Fruit fly (Drosophila melanogaster) whole organism, wandering third instar larva: ENCODE results near the gene Pino.

Source experiments
- CrebA ChIP-seq: fragments of 200-800 bp; sonication (Bioruptor generic); optimal IDR thresholded peaks from 2 replicates; lab custom pipeline; 2016; ENCODE audit warnings: missing biosample characterization, mild to moderate bottlenecking, missing genetic modification characterization, borderline replicate concordance
- Dfd ChIP-seq: fragments of >200 bp; optimal IDR thresholded peaks from 2 replicates; lab custom pipeline; 2017; ENCODE audit warnings: missing biosample characterization, missing genetic modification characterization
- HLH106 ChIP-seq: fragments of 200-800 bp; optimal IDR thresholded peaks from 3 replicates; lab custom pipeline; 2019; ENCODE audit warnings: missing biosample characterization, mild to moderate bottlenecking, missing genetic modification characterization, moderate library complexity
- Myc ChIP-seq: fragments of >200 bp; optimal IDR thresholded peaks from 2 replicates; lab custom pipeline; 2017
- OdsH ChIP-seq: fragments of 200-800 bp; sonication (Bioruptor generic); optimal IDR thresholded peaks from 2 replicates; lab custom pipeline; 2016; ENCODE audit warnings: missing biosample characterization, mild to moderate bottlenecking, missing genetic modification characterization
- Rel ChIP-seq, 2 experiments: fragments of 200-800 bp; sonication (Bioruptor generic) in 1 of 2; optimal IDR thresholded peaks; 2 replicates in 1 of 2; 3 replicates in 1 of 2; lab custom pipeline; 2016 to 2019; ENCODE audit warnings: mild to moderate bottlenecking in 2 of 2, missing biosample characterization in 2 of 2, missing genetic modification characterization in 2 of 2, moderate library complexity in 1 of 2
- Sp1 ChIP-seq: fragments of 200-800 bp; sonication (Bioruptor generic); optimal IDR thresholded peaks from 3 replicates; lab custom pipeline; 2019; ENCODE audit warnings: missing biosample characterization, mild to moderate bottlenecking, missing genetic modification characterization, moderate library complexity
- Vsx2 ChIP-seq: fragments of 200-300, 225-300 bp; sonication (Bioruptor generic); optimal IDR thresholded peaks from 2 replicates; lab custom pipeline; 2018; ENCODE audit warnings: missing biosample characterization, missing genetic modification characterization; ENCODE audit not compliant: partially characterized antibody
- br ChIP-seq: fragments of 200-800 bp; sonication (Bioruptor generic); optimal IDR thresholded peaks from 2 replicates; lab custom pipeline; 2016; ENCODE audit warnings: missing biosample characterization, missing genetic modification characterization
- dmrt93B ChIP-seq: fragments of 200-800 bp; sonication (Bioruptor generic); optimal IDR thresholded peaks from 2 replicates; lab custom pipeline; 2018; ENCODE audit warnings: missing biosample characterization, mild to moderate bottlenecking, missing genetic modification characterization
- dsf ChIP-seq: sonication (Bioruptor generic); optimal IDR thresholded peaks from 2 replicates; lab custom pipeline; 2016; ENCODE audit warnings: missing biosample characterization, missing genetic modification characterization, borderline replicate concordance
- pan ChIP-seq: fragments of >200 bp; optimal IDR thresholded peaks from 2 replicates; lab custom pipeline; 2017
- psq ChIP-seq: fragments of 200-800 bp; sonication (Bioruptor generic); optimal IDR thresholded peaks from 3 replicates; lab custom pipeline; 2017; ENCODE audit warnings: missing biosample characterization, mild to moderate bottlenecking, missing genetic modification characterization, moderate library complexity
- usp ChIP-seq: fragments of >200 bp; optimal IDR thresholded peaks from 2 replicates; lab custom pipeline; 2017; ENCODE audit warnings: missing biosample characterization, missing genetic modification characterization

dm6 chr2L:1125437-1125836 is 3.3 kb downstream of the Pino start:
- no peak for TF ChIP-seq Dfd (GFP tag; lab: Kevin White, UChicago)
- TF ChIP-seq dsf (GFP tag; lab: Kevin White, UChicago), result no peak
- no peak for TF ChIP-seq dmrt93B (GFP tag; lab: Kevin White, UChicago)
- no peak for TF ChIP-seq br
- no peak for TF ChIP-seq HLH106 (tag; lab: Kevin White, UChicago)
- no peak for TF ChIP-seq pan
- TF ChIP-seq Rel (GFP tag; optimal IDR thresholded peaks at IDR 0.05; lab: Kevin White, UChicago), result no peak
- peak; percentile 24 for TF ChIP-seq Rel (tag; optimal IDR thresholded peaks at IDR 0.05; lab: Kevin White, UChicago)
- TF ChIP-seq Myc (lab: Kevin White, UChicago), result no peak
- TF ChIP-seq usp (GFP tag; lab: Kevin White, UChicago), result no peak
- TF ChIP-seq Sp1 (GFP tag; lab: Kevin White, UChicago), result no peak
- TF ChIP-seq Vsx2, result no peak
- no peak for TF ChIP-seq OdsH (GFP tag; lab: Kevin White, UChicago)
- TF ChIP-seq CrebA (GFP tag; lab: Kevin White, UChicago), result no peak
- no peak for TF ChIP-seq psq
